Worm (Caenorhabditis elegans) whole organism, L3 larva: ENCODE data around the gene F25E5.9.

Experiments
- lin-39 ChIP-seq: fragments of 150-350 bp; optimal IDR thresholded peaks from 2 replicates; lab custom pipeline; 2018; ENCODE audit warnings: missing biosample characterization, missing genetic modification reagents, missing genetic modification characterization
- nhr-77 ChIP-seq: fragments of 150-350 bp; optimal IDR thresholded peaks from 2 replicates; lab custom pipeline; 2014; ENCODE audit warnings: missing biosample characterization, missing genetic modification characterization
- zag-1 ChIP-seq: fragments of 150-350 bp; optimal IDR thresholded peaks from 2 replicates; lab custom pipeline; 2014; ENCODE audit warnings: missing biosample characterization, missing genetic modification characterization

DNA sequence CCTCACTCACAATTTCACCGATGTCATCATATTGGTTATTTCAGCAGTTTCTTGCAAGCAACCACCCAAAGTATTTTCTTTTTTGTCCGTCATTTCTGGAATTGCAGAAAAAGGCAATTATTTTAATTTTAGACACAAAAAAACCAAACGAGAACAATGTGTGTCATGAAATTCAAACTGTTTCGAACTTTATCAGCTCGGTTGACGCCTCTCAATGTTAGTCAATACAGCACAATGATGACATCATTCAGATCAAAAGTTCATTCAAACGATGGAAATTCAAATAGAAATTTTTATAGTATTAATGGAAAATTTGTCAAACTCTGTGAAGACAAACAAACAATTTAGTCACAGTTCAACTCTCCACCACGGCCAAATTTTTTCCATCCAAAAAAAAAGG, 45.8 kb downstream of the F25E5.9 start, which contains the start of gene fbxa-105:
- TF ChIP-seq zag-1 = no peak
- TF ChIP-seq nhr-77 (tag; lab: Kevin White, UChicago) = no peak
- no peak for TF ChIP-seq lin-39
